Fruit fly (Drosophila melanogaster) whole organism, embryonic: ENCODE measurements around the gene Pink1.

Source experiments
- Ada2b ChIP-seq: fragments of 200-800 bp; sonication (Bioruptor generic); IDR thresholded peaks from 2 replicates; pipeline ENCODE4 v1.3.6; 2022; ENCODE audit warnings: missing biosample characterization, missing genetic modification characterization
- Asciz ChIP-seq: fragments of 200-800 bp; sonication (Bioruptor generic); optimal IDR thresholded peaks from 2 replicates; lab custom pipeline; 2017; ENCODE audit warnings: missing biosample characterization, mild to moderate bottlenecking, missing genetic modification characterization, missing genetic modification reagents
- CG11093 ChIP-seq: fragments of 200-800 bp; sonication (Bioruptor generic); IDR thresholded peaks from 3 replicates; pipeline ENCODE4 v1.3.6; 2022; ENCODE audit warnings: missing biosample characterization, missing genetic modification characterization
- CG12155 ChIP-seq: fragments of 200-800 bp; sonication (Bioruptor generic); optimal IDR thresholded peaks from 3 replicates; lab custom pipeline; 2016; ENCODE audit warnings: missing biosample characterization, missing genetic modification characterization
- CG12744 ChIP-seq: fragments of 200-800 bp; sonication (Bioruptor generic); optimal IDR thresholded peaks from 2 replicates; lab custom pipeline; 2016; ENCODE audit warnings: missing biosample characterization, missing genetic modification characterization
- CG15011 ChIP-seq: fragments of 200-800 bp; sonication (Bioruptor generic); optimal IDR thresholded peaks from 3 replicates; lab custom pipeline; 2018; ENCODE audit warnings: missing biosample characterization, mild to moderate bottlenecking, missing genetic modification characterization
- CG15514 ChIP-seq: fragments of 200-800 bp; sonication (Bioruptor generic); optimal IDR thresholded peaks from 3 replicates; lab custom pipeline; 2017; ENCODE audit warnings: missing biosample characterization, missing genetic modification characterization, mild to moderate bottlenecking, moderate library complexity, missing genetic modification reagents
- CG16813 ChIP-seq: fragments of 200-800 bp; sonication (Bioruptor generic); IDR thresholded peaks from 3 replicates; pipeline ENCODE4 v1.3.6; 2022; ENCODE audit warnings: missing biosample characterization, missing genetic modification characterization; ENCODE audit not compliant: partially characterized antibody
- CG17328 ChIP-seq: fragments of 200-800 bp; sonication (Bioruptor generic); IDR thresholded peaks from 2 replicates; pipeline ENCODE4 v1.3.6; 2022; ENCODE audit warnings: missing biosample characterization, missing genetic modification characterization
- CG17385 ChIP-seq: fragments of 200-800 bp; sonication (Bioruptor generic); optimal IDR thresholded peaks from 3 replicates; lab custom pipeline; 2018; ENCODE audit warnings: missing biosample characterization, mild to moderate bottlenecking, missing genetic modification characterization
- CG17829 ChIP-seq: fragments of 200-800 bp; optimal IDR thresholded peaks from 2 replicates; lab custom pipeline; 2019; ENCODE audit warnings: missing biosample characterization, mild to moderate bottlenecking, missing genetic modification characterization, moderate library complexity
- CG1792 ChIP-seq: fragments of 200-800 bp; sonication (Bioruptor generic); optimal IDR thresholded peaks from 2 replicates; lab custom pipeline; 2016; ENCODE audit warnings: missing biosample characterization, missing genetic modification characterization
- CG2199 ChIP-seq: fragments of 200-800 bp; sonication (Bioruptor generic); IDR thresholded peaks from 3 replicates; pipeline ENCODE4 v1.3.6; 2022; ENCODE audit warnings: missing biosample characterization, missing genetic modification characterization
- CG3065 ChIP-seq: fragments of 200-800 bp; sonication (Bioruptor generic); optimal IDR thresholded peaks from 2 replicates; lab custom pipeline; 2016; ENCODE audit warnings: missing biosample characterization, missing genetic modification characterization
- CG34224 ChIP-seq: fragments of 200-800 bp; sonication (Bioruptor generic); IDR thresholded peaks from 3 replicates; pipeline ENCODE4 v1.3.6; 2022; ENCODE audit warnings: missing biosample characterization, missing genetic modification characterization; ENCODE audit not compliant: partially characterized antibody
- CG3995 ChIP-seq: fragments of 200-800 bp; sonication (Bioruptor generic); optimal IDR thresholded peaks from 3 replicates; lab custom pipeline; 2016; ENCODE audit warnings: missing biosample characterization, missing genetic modification characterization
- CG4424 ChIP-seq: fragments of 200-800 bp; sonication (Bioruptor generic); optimal IDR thresholded peaks from 3 replicates; lab custom pipeline; 2016; ENCODE audit warnings: missing biosample characterization, missing genetic modification characterization
- CG6175 ChIP-seq: fragments of 200-800 bp; sonication (Bioruptor generic); IDR thresholded peaks from 3 replicates; pipeline ENCODE4 v1.3.6; 2022; ENCODE audit warnings: missing biosample characterization, missing genetic modification characterization
- CG7556 ChIP-seq: fragments of 200-800 bp; sonication (Bioruptor generic); optimal IDR thresholded peaks from 2 replicates; lab custom pipeline; 2017; ENCODE audit warnings: missing biosample characterization, mild to moderate bottlenecking, missing genetic modification characterization
- CG8290 ChIP-seq, 3 experiments: fragments of 200-800 bp; sonication (Bioruptor generic); optimal IDR thresholded peaks; 2 replicates each; lab custom pipeline; 2016 to 2019; ENCODE audit warnings: missing biosample characterization in 3 of 3, missing genetic modification characterization in 3 of 3, mild to moderate bottlenecking in 2 of 3, moderate library complexity in 1 of 3
- Dll ChIP-seq: fragments of 200-800 bp; sonication (Bioruptor generic); IDR thresholded peaks from 4 replicates; pipeline ENCODE4 v1.3.6; 2022; ENCODE audit warnings: missing biosample characterization, missing genetic modification characterization; ENCODE audit not compliant: partially characterized antibody
- E2f2 ChIP-seq: fragments of 200-800 bp; sonication (Bioruptor generic); IDR thresholded peaks from 2 replicates; pipeline ENCODE4 v1.3.6; 2022; ENCODE audit warnings: missing biosample characterization, missing genetic modification characterization
- Fer1 ChIP-seq: fragments of 200-800 bp; sonication (Bioruptor generic); optimal IDR thresholded peaks from 2 replicates; lab custom pipeline; 2017; ENCODE audit warnings: missing biosample characterization, mild to moderate bottlenecking, missing genetic modification characterization
- HLH54F ChIP-seq: fragments of 200-800 bp; sonication (Bioruptor generic); optimal IDR thresholded peaks from 3 replicates; lab custom pipeline; 2016; ENCODE audit warnings: missing biosample characterization, missing genetic modification characterization
- HmgZ ChIP-seq: fragments of 200-800 bp; sonication (Bioruptor generic); optimal IDR thresholded peaks from 2 replicates; lab custom pipeline; 2018; ENCODE audit warnings: missing biosample characterization, mild to moderate bottlenecking, missing genetic modification characterization
- Lim3 ChIP-seq: fragments of 200-800 bp; sonication (Bioruptor generic); IDR thresholded peaks from 2 replicates; pipeline ENCODE4 v1.3.6; 2022; ENCODE audit warnings: missing biosample characterization, missing genetic modification characterization
- MBD-R2 ChIP-seq: fragments of 200-800 bp; sonication (Bioruptor generic); IDR thresholded peaks from 2 replicates; pipeline ENCODE4 v1.3.6; 2022; ENCODE audit warnings: missing biosample characterization, missing genetic modification characterization
- Nf-YC ChIP-seq: fragments of 200-800 bp; optimal IDR thresholded peaks from 3 replicates; lab custom pipeline; 2019; ENCODE audit warnings: missing biosample characterization, mild to moderate bottlenecking, missing genetic modification characterization, moderate library complexity
- Pdp1 ChIP-seq, 2 experiments: fragments of 200-800 bp; sonication (Bioruptor generic); optimal IDR thresholded peaks; 3 replicates each; lab custom pipeline; 2016; ENCODE audit warnings: missing biosample characterization in 2 of 2, missing genetic modification characterization in 2 of 2, mild to moderate bottlenecking in 1 of 2, moderate library complexity in 1 of 2
- Sin3A ChIP-seq: fragments of >200 bp; optimal IDR thresholded peaks from 2 replicates; lab custom pipeline; 2018
- Sry-β ChIP-seq: fragments of 200-800 bp; sonication (Bioruptor generic); optimal IDR thresholded peaks from 2 replicates; lab custom pipeline; 2018; ENCODE audit warnings: missing biosample characterization, mild to moderate bottlenecking, missing genetic modification characterization, moderate library complexity
- bsh ChIP-seq, 2 experiments: fragments of 200-800 bp; sonication (Bioruptor generic); optimal IDR thresholded peaks; 2 replicates each; lab custom pipeline; 2017 to 2018; ENCODE audit warnings: mild to moderate bottlenecking in 2 of 2, missing biosample characterization in 2 of 2, missing genetic modification characterization in 2 of 2, moderate library complexity in 1 of 2
- cg ChIP-seq: fragments of 200-800 bp; sonication (Bioruptor generic); optimal IDR thresholded peaks from 3 replicates; lab custom pipeline; 2019; ENCODE audit warnings: missing biosample characterization, mild to moderate bottlenecking, missing genetic modification characterization, moderate library complexity
- ci ChIP-seq: fragments of 200-800 bp; sonication (Bioruptor generic); IDR thresholded peaks from 3 replicates; pipeline ENCODE4 v1.3.6; 2022; ENCODE audit warnings: missing biosample characterization, missing genetic modification characterization
- dimm ChIP-seq: fragments of 200-800 bp; sonication (Bioruptor generic); IDR thresholded peaks from 2 replicates; pipeline ENCODE4 v1.3.6; 2022; ENCODE audit warnings: missing biosample characterization, missing genetic modification characterization
- dmrt11E ChIP-seq: fragments of 200-800 bp; sonication (Bioruptor generic); optimal IDR thresholded peaks from 3 replicates; lab custom pipeline; 2018; ENCODE audit warnings: missing biosample characterization, mild to moderate bottlenecking, missing genetic modification characterization, moderate library complexity
- fru ChIP-seq: fragments of >200 bp; optimal IDR thresholded peaks from 2 replicates; lab custom pipeline; 2017
- gsb-n ChIP-seq: fragments of 200-800 bp; sonication (Bioruptor generic); optimal IDR thresholded peaks from 3 replicates; lab custom pipeline; 2018; ENCODE audit warnings: missing biosample characterization, mild to moderate bottlenecking, missing genetic modification characterization
- kay ChIP-seq: fragments of 200-800 bp; sonication (Bioruptor generic); optimal IDR thresholded peaks from 2 replicates; lab custom pipeline; 2016; ENCODE audit warnings: missing biosample characterization, missing genetic modification characterization
- nerfin-1 ChIP-seq: fragments of 200-800 bp; sonication (Bioruptor generic); optimal IDR thresholded peaks from 3 replicates; lab custom pipeline; 2019; ENCODE audit warnings: missing biosample characterization, mild to moderate bottlenecking, missing genetic modification characterization, moderate library complexity
- pb ChIP-seq: fragments of 200-800 bp; sonication (Bioruptor generic); optimal IDR thresholded peaks from 3 replicates; lab custom pipeline; 2016; ENCODE audit warnings: missing biosample characterization, missing genetic modification characterization
- pros ChIP-seq: fragments of 200-800 bp; sonication (Bioruptor generic); optimal IDR thresholded peaks from 3 replicates; lab custom pipeline; 2019; ENCODE audit warnings: missing biosample characterization, mild to moderate bottlenecking, missing genetic modification characterization, moderate library complexity
- seq ChIP-seq: fragments of 200-800 bp; sonication (Bioruptor generic); IDR thresholded peaks from 2 replicates; pipeline ENCODE4 v1.3.6; 2022; ENCODE audit warnings: missing biosample characterization, missing genetic modification characterization
- so ChIP-seq: fragments of 200-800 bp; sonication (Bioruptor generic); IDR thresholded peaks from 3 replicates; pipeline ENCODE4 v1.3.6; 2022; ENCODE audit warnings: missing biosample characterization, missing genetic modification characterization
- sob ChIP-seq: fragments of 200-800 bp; sonication (Bioruptor generic); IDR thresholded peaks from 2 replicates; pipeline ENCODE4 v1.3.6; 2022; ENCODE audit warnings: missing biosample characterization, missing genetic modification characterization
- stwl ChIP-seq: fragments of 200-800 bp; sonication (Bioruptor generic); optimal IDR thresholded peaks from 3 replicates; lab custom pipeline; 2018; ENCODE audit warnings: missing biosample characterization, mild to moderate bottlenecking, missing genetic modification characterization, moderate library complexity
- sug ChIP-seq: fragments of 200-800 bp; optimal IDR thresholded peaks from 2 replicates; lab custom pipeline; 2019; ENCODE audit warnings: missing biosample characterization, mild to moderate bottlenecking, missing genetic modification characterization, moderate library complexity
- unc-4 ChIP-seq: fragments of 200-800 bp; sonication (Bioruptor generic); IDR thresholded peaks from 2 replicates; pipeline ENCODE4 v1.3.6; 2022; ENCODE audit warnings: missing biosample characterization, missing genetic modification characterization; ENCODE audit not compliant: partially characterized antibody
- wek ChIP-seq: fragments of 200-800 bp; sonication (Bioruptor generic); optimal IDR thresholded peaks from 3 replicates; lab custom pipeline; 2018; ENCODE audit warnings: missing biosample characterization, mild to moderate bottlenecking, missing genetic modification characterization, moderate library complexity

Pink1 gene

dm6 chrX:6699255-6699885, 15.8 kb downstream of the Pink1 start, which contains the start of gene CG14441 (continued):
- TF ChIP-seq wek, result peak; percentile 5
- peak; percentile 17 for TF ChIP-seq dmrt11E (tag; lab: Kevin White, UChicago)
- TF ChIP-seq bsh (GFP tag; optimal IDR thresholded peaks at IDR 0.05; lab: Kevin White, UChicago), result peak in 1 of 2 experiments; percentile 49
- TF ChIP-seq CG6175 (GFP tag; lab: Robert Waterston, UW), result no peak
- TF ChIP-seq Fer1 (GFP tag; lab: Kevin White, UChicago), result peak; percentile 86
- peak; percentile 18 for TF ChIP-seq Asciz (GFP tag; lab: Kevin White, UChicago)
- peak; percentile 1 for TF ChIP-seq kay (GFP tag; lab: Kevin White, UChicago)
- TF ChIP-seq CG1792 (GFP tag; lab: Kevin White, UChicago), result peak; percentile 0
- TF ChIP-seq Ada2b (GFP tag; lab: Robert Waterston, UW), result no peak
- peak; percentile 26 for TF ChIP-seq CG12155 (GFP tag; lab: Kevin White, UChicago)
- peak; percentile 60 for TF ChIP-seq Nf-YC (tag; lab: Kevin White, UChicago)
- TF ChIP-seq Pdp1 (GFP tag; optimal IDR thresholded peaks at IDR 0.05; lab: Kevin White, UChicago), result peak; percentile 16 to 30
- TF ChIP-seq pb, result peak; percentile 13
- TF ChIP-seq Lim3 (GFP tag; lab: Robert Waterston, UW), result no peak
- TF ChIP-seq HLH54F (GFP tag; lab: Kevin White, UChicago), result peak; percentile 11
- TF ChIP-seq dimm (GFP tag; lab: Robert Waterston, UW), result no peak
- no peak for TF ChIP-seq CG8290 (GFP tag; optimal IDR thresholded peaks at IDR 0.05; lab: Kevin White, UChicago)
- TF ChIP-seq CG8290 (tag; optimal IDR thresholded peaks at IDR 0.05; lab: Kevin White, UChicago), result peak; percentile 1 to 55
- peak; percentile 48 for TF ChIP-seq CG15514 (GFP tag; lab: Kevin White, UChicago)
- peak; percentile 32 for TF ChIP-seq CG15011 (GFP tag; lab: Kevin White, UChicago)
- TF ChIP-seq stwl, result no peak
- TF ChIP-seq CG11093 (GFP tag; lab: Robert Waterston, UW), result no peak
- TF ChIP-seq so, result peak; percentile 57; the same call in 1 of the 3 replicates
- TF ChIP-seq E2f2 (GFP tag; lab: Robert Waterston, UW), result peak; percentile 30; the same call in 1 of the 2 replicates
- peak; percentile 16 for TF ChIP-seq CG4424
- no peak for TF ChIP-seq pros (GFP tag; lab: Kevin White, UChicago)
- peak; percentile 100 for TF ChIP-seq Dll (GFP tag; lab: Robert Waterston, UW)
- TF ChIP-seq CG12744 (GFP tag; lab: Kevin White, UChicago), result peak; percentile 41
- no peak for TF ChIP-seq CG3065 (GFP tag; lab: Kevin White, UChicago)
- peak; percentile 57 for TF ChIP-seq CG17385 (GFP tag; lab: Kevin White, UChicago)
- TF ChIP-seq HmgZ (tag; lab: Kevin White, UChicago), result peak; percentile 62
- peak; percentile 96 for TF ChIP-seq Sry-β (GFP tag; lab: Kevin White, UChicago)
- no peak for TF ChIP-seq Sin3A (lab: Kevin White, UChicago)
- TF ChIP-seq CG34224, result peak; percentile 100
- TF ChIP-seq CG3995, result no peak
- TF ChIP-seq unc-4, result peak; percentile 99
- TF ChIP-seq cg, result peak; percentile 65
- no peak for TF ChIP-seq MBD-R2 (GFP tag; lab: Robert Waterston, UW)
- peak; percentile 28 for TF ChIP-seq gsb-n
- TF ChIP-seq seq (GFP tag; lab: Robert Waterston, UW), result peak; percentile 27; the same call in 1 of the 2 replicates
- peak; percentile 47 for TF ChIP-seq CG17829 (tag; lab: Kevin White, UChicago)
- peak; percentile 66 for TF ChIP-seq nerfin-1
- TF ChIP-seq fru (lab: Kevin White, UChicago), result no peak
- 0 out of 2 replicates have a peak, but pooled peaks have one; percentile 34 for TF ChIP-seq sob (GFP tag; lab: Robert Waterston, UW)
- peak; percentile 66; the same call in 1 of the 3 replicates for TF ChIP-seq ci (GFP tag; lab: Robert Waterston, UW)
- TF ChIP-seq CG16813 (GFP tag; lab: Robert Waterston, UW), result peak; percentile 98
- TF ChIP-seq CG17328 (GFP tag; lab: Robert Waterston, UW), result no peak
- TF ChIP-seq sug (tag; lab: Kevin White, UChicago), result peak; percentile 53
- TF ChIP-seq CG7556, result peak; percentile 43
- 0 out of 3 replicates have a peak, but pooled peaks have one; percentile 20 for TF ChIP-seq CG2199 (GFP tag; lab: Robert Waterston, UW)
